Worm (Caenorhabditis elegans) whole organism, L2 larva: ENCODE measurements around the gene mct-5.

Experiments used
- blmp-1 ChIP-seq: sonication (generic microtip); optimal IDR thresholded peaks from 2 replicates; lab custom pipeline; 2017; ENCODE audit warnings: missing genetic modification characterization, mild to moderate bottlenecking, missing compliant biosample characterization, antibody characterized with exemption, moderate library complexity; ENCODE audit not compliant: insufficient read depth
- ceh-16 ChIP-seq: fragments of 150-350 bp; optimal IDR thresholded peaks from 2 replicates; lab custom pipeline; 2014; ENCODE audit warnings: missing biosample characterization, missing genetic modification characterization
- ceh-82 ChIP-seq: fragments of 150-350 bp; optimal IDR thresholded peaks from 2 replicates; lab custom pipeline; 2014; ENCODE audit warnings: missing biosample characterization, missing genetic modification characterization
- egl-27 ChIP-seq: sonication (generic microtip); optimal IDR thresholded peaks from 3 replicates; lab custom pipeline; 2017; ENCODE audit warnings: missing biosample characterization, missing genetic modification reagents, missing genetic modification characterization
- lin-13 ChIP-seq: fragments of 150-350 bp; optimal IDR thresholded peaks from 2 replicates; lab custom pipeline; 2014; ENCODE audit warnings: missing biosample characterization, missing genetic modification reagents, missing genetic modification characterization
- lsy-2 ChIP-seq, 2 experiments: fragments of 150-350 bp in 1 of 2; sonication (generic microtip) in 1 of 2; optimal IDR thresholded peaks; 2 replicates each; lab custom pipeline; 2014 to 2017; ENCODE audit warnings: missing biosample characterization in 2 of 2, missing genetic modification characterization in 2 of 2
- mdl-1 ChIP-seq, 2 experiments: fragments of 150-350 bp in 1 of 2; sonication (generic microtip) in 1 of 2; optimal IDR thresholded peaks; 2 replicates each; lab custom pipeline; 2017; ENCODE audit warnings: missing biosample characterization in 2 of 2, missing genetic modification characterization in 2 of 2
- nhr-11 ChIP-seq: fragments of 150-350 bp; optimal IDR thresholded peaks from 2 replicates; lab custom pipeline; 2014; ENCODE audit warnings: missing biosample characterization, missing genetic modification characterization
- nhr-237 ChIP-seq: fragments of 150-350 bp; optimal IDR thresholded peaks from 2 replicates; lab custom pipeline; 2014; ENCODE audit warnings: missing biosample characterization, missing genetic modification characterization
- nhr-25 ChIP-seq: fragments of 150-350 bp; sonication (generic microtip); optimal IDR thresholded peaks from 3 replicates; lab custom pipeline; 2014; ENCODE audit warnings: missing biosample characterization, missing genetic modification characterization
- nhr-6 ChIP-seq: fragments of 150-350 bp; optimal IDR thresholded peaks from 2 replicates; lab custom pipeline; 2014; ENCODE audit warnings: missing biosample characterization, missing genetic modification characterization
- skn-1 ChIP-seq: sonication (generic microtip); optimal IDR thresholded peaks from 2 replicates; lab custom pipeline; 2017; ENCODE audit warnings: missing biosample characterization, missing genetic modification characterization
- unc-62 ChIP-seq: fragments of 150-350 bp; optimal IDR thresholded peaks from 2 replicates; lab custom pipeline; 2014; ENCODE audit warnings: missing biosample characterization, missing genetic modification reagents, missing genetic modification characterization
- ztf-11 ChIP-seq: sonication (generic microtip); optimal IDR thresholded peaks from 2 replicates; lab custom pipeline; 2017; ENCODE audit warnings: missing biosample characterization, missing genetic modification characterization

ce11 chrII:7093339-7093821, 5.0 kb downstream of the mct-5 start, which contains the start of gene T02G5.3:
- TF ChIP-seq blmp-1 (tag; lab: Kevin White, UChicago) (no peak), lin-13 (GFP tag; lab: Kevin White, UChicago) (no peak), ceh-16 (no peak), nhr-237 (tag; lab: Kevin White, UChicago) (no peak), ceh-82 (tag; lab: Kevin White, UChicago) (no peak), nhr-25 (tag; lab: Kevin White, UChicago) (no peak), unc-62 (no peak), nhr-6 (no peak), nhr-11 (no peak), lsy-2 (tag; optimal IDR thresholded peaks at IDR 0.05; lab: Kevin White, UChicago) (no peak), mdl-1 (tag; optimal IDR thresholded peaks at IDR 0.05; lab: Kevin White, UChicago) (no peak), skn-1 (tag; lab: Kevin White, UChicago) (no peak), egl-27 (tag; lab: Kevin White, UChicago) (no peak), ztf-11 (tag; lab: Kevin White, UChicago) (no peak)
